Fruit fly (Drosophila melanogaster) whole organism, adult: ENCODE data around the gene CG11563.

ENCODE experiments used
- CG7101 ChIP-seq: fragments of 200-800 bp; sonication (Bioruptor generic); optimal IDR thresholded peaks from 2 replicates; lab custom pipeline; 2018; ENCODE audit warnings: missing biosample characterization, mild to moderate bottlenecking, missing genetic modification characterization, moderate library complexity
- cic ChIP-seq: fragments of 200-800 bp; sonication (Bioruptor generic); optimal IDR thresholded peaks from 2 replicates; lab custom pipeline; 2017; ENCODE audit warnings: missing biosample characterization, mild to moderate bottlenecking, missing genetic modification characterization, moderate library complexity
- ovo ChIP-seq: fragments of 200-800 bp; sonication (Bioruptor generic); optimal IDR thresholded peaks from 2 replicates; lab custom pipeline; 2016; ENCODE audit warnings: missing biosample characterization, missing genetic modification characterization
- tj ChIP-seq: fragments of 200-800 bp; sonication (Bioruptor generic); optimal IDR thresholded peaks from 3 replicates; lab custom pipeline; 2017; ENCODE audit warnings: missing biosample characterization, mild to moderate bottlenecking, missing genetic modification characterization, moderate library complexity

DNA sequence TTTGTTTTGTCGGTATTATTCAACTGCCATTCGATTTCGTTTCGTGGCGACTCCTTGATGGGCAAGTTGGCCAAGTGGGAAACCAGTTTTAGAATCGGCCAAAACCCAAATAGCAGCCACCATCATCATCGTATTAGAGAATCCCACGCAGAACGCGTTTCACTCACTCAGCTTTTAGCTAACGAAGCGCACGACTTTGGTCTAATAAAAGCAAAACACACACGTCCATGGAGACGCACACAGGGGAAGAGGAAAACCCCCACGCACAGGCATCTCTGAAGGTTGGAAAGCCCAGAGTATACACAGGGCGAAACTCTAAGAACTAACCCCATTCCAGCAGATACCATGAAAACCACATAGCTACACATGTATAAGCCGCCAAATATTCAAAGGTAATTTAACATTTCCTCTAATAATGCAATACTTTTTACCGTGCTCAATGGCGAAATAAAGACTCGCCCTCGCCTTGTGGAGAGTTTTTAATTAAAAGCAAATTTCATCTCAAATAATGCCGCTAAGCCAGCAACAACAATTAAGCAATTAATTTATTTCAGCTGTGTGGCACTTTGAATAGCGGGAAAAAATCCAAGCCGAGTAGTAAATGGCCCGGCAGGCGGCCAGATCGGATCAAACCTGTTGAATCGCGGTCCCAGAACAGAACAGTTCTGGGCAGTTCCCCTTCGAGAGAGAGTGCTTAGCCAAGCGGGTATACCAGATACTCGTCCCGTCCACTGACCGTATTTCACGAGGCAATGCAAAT, 25.4 kb upstream of the CG11563 start:
- TF ChIP-seq ovo (GFP tag; lab: Kevin White, UChicago), result peak; percentile 60
- no peak for TF ChIP-seq cic (GFP tag; lab: Kevin White, UChicago)
- TF ChIP-seq tj (GFP tag; lab: Kevin White, UChicago), result peak; percentile 42
- no peak for TF ChIP-seq CG7101
